Worm (Caenorhabditis elegans) whole organism, L4 larva: ENCODE data around the gene K08H10.10.
A peak's percentile ranks its signal among the peaks of the same experiment; 100 is the strongest.

ENCODE experiments used
- D1046.2 ChIP-seq: fragments of 200-800 bp; sonication (Bioruptor generic); IDR thresholded peaks from 2 replicates; pipeline ENCODE4 v1.3.6; 2022; ENCODE audit warnings: missing genetic modification characterization, missing compliant biosample characterization
- F10B5.3 ChIP-seq: sonication (generic microtip); optimal IDR thresholded peaks from 2 replicates; lab custom pipeline; 2016; ENCODE audit warnings: mild to moderate bottlenecking, missing genetic modification characterization, missing compliant biosample characterization
- F26F4.8 ChIP-seq: fragments of 200-800 bp; sonication (Bioruptor generic); conservative IDR thresholded peaks from 2 replicates; pipeline ENCODE4 v1.3.6; 2022; ENCODE audit warnings: missing genetic modification characterization, missing compliant biosample characterization
- F37D6.2 ChIP-seq: sonication (generic microtip); optimal IDR thresholded peaks from 2 replicates; lab custom pipeline; 2016; ENCODE audit warnings: mild to moderate bottlenecking, missing genetic modification characterization, missing compliant biosample characterization
- F49E8.2 ChIP-seq: sonication (generic microtip); optimal IDR thresholded peaks from 2 replicates; lab custom pipeline; 2016; ENCODE audit warnings: missing compliant biosample characterization, mild to moderate bottlenecking, missing genetic modification characterization, borderline replicate concordance
- R02D3.7 ChIP-seq: fragments of 150-350 bp; sonication (generic microtip); optimal IDR thresholded peaks from 3 replicates; lab custom pipeline; 2014; ENCODE audit warnings: missing biosample characterization, missing genetic modification characterization
- Y105C5A.15 ChIP-seq: fragments of 200-800 bp; sonication (Bioruptor generic); IDR thresholded peaks from 2 replicates; pipeline ENCODE4 v1.3.6; 2022; ENCODE audit warnings: missing genetic modification characterization, missing compliant biosample characterization
- Y48G9A.11 ChIP-seq: fragments of 200-800 bp; sonication (Bioruptor generic); IDR thresholded peaks from 2 replicates; pipeline ENCODE4 v1.3.6; 2022; ENCODE audit warnings: missing genetic modification reagents, missing genetic modification characterization, missing compliant biosample characterization
- ZK546.5 ChIP-seq, 2 experiments: sonication (generic microtip); optimal IDR thresholded peaks; 2 replicates each; lab custom pipeline; 2017; ENCODE audit warnings: missing biosample characterization in 2 of 2, missing genetic modification characterization in 2 of 2
- aha-1 ChIP-seq: fragments of 150-350 bp; peaks from one replicate; lab custom pipeline; 2014; ENCODE audit warnings: missing biosample characterization, missing genetic modification characterization
- ama-1 ChIP-seq: fragments of 150-350 bp; optimal IDR thresholded peaks from 2 replicates; lab custom pipeline; 2014; ENCODE audit warnings: inconsistent platforms, mixed read lengths
- cey-2 ChIP-seq: sonication (generic microtip); optimal IDR thresholded peaks from 3 replicates; lab custom pipeline; 2017; ENCODE audit warnings: missing genetic modification characterization, mild to moderate bottlenecking, missing compliant biosample characterization, antibody characterized with exemption, borderline replicate concordance; ENCODE audit not compliant: insufficient read depth
- daf-19 ChIP-seq: fragments of 200-800 bp; sonication (Bioruptor generic); conservative IDR thresholded peaks from 2 replicates; pipeline ENCODE4 v1.3.6; 2022; ENCODE audit warnings: missing genetic modification characterization, missing compliant biosample characterization
- dmd-8 ChIP-seq: fragments of 200-800 bp; sonication (Bioruptor generic); IDR thresholded peaks from 2 replicates; pipeline ENCODE4 v1.3.6; 2022; ENCODE audit warnings: missing genetic modification characterization, missing compliant biosample characterization
- duxl-1 ChIP-seq: sonication (generic microtip); optimal IDR thresholded peaks from 2 replicates; lab custom pipeline; 2016; ENCODE audit warnings: mild to moderate bottlenecking, missing genetic modification characterization, moderate library complexity, missing compliant biosample characterization; ENCODE audit not compliant: poor library complexity
- fos-1 ChIP-seq: fragments of 150-350 bp; optimal IDR thresholded peaks from 2 replicates; lab custom pipeline; 2014; ENCODE audit warnings: missing biosample characterization, missing genetic modification characterization
- gei-8 ChIP-seq: fragments of 200-800 bp; sonication (Bioruptor generic); optimal IDR thresholded peaks from 2 replicates; lab custom pipeline; 2018; ENCODE audit warnings: mild to moderate bottlenecking, missing genetic modification characterization, missing compliant biosample characterization
- hlh-11 ChIP-seq: fragments of 200-800 bp; sonication (Bioruptor generic); optimal IDR thresholded peaks from 2 replicates; lab custom pipeline; 2018; ENCODE audit warnings: mild to moderate bottlenecking, missing genetic modification characterization, missing compliant biosample characterization
- hmg-1.1 ChIP-seq: fragments of 200-800 bp; sonication (Bioruptor generic); IDR thresholded peaks from 2 replicates; pipeline ENCODE4 v1.3.6; 2022; ENCODE audit warnings: missing genetic modification reagents, missing genetic modification characterization, missing compliant biosample characterization
- lin-15B ChIP-seq: fragments of 150-350 bp; sonication (generic microtip); optimal IDR thresholded peaks from 3 replicates; lab custom pipeline; 2014; ENCODE audit warnings: missing biosample characterization, missing genetic modification characterization
- lin-38 ChIP-seq: fragments of 200-800 bp; sonication (Bioruptor generic); IDR thresholded peaks from 2 replicates; pipeline ENCODE4 v1.3.6; 2022; ENCODE audit warnings: missing genetic modification reagents, missing genetic modification characterization, missing compliant biosample characterization
- lin-39 ChIP-seq: fragments of 150-350 bp; optimal IDR thresholded peaks from 2 replicates; lab custom pipeline; 2014; ENCODE audit warnings: missing biosample characterization, missing genetic modification reagents, missing genetic modification characterization
- madf-9 ChIP-seq: fragments of 200-800 bp; sonication (Bioruptor generic); conservative IDR thresholded peaks from 2 replicates; pipeline ENCODE4 v1.3.6; 2022; ENCODE audit warnings: missing genetic modification reagents, missing genetic modification characterization, missing compliant biosample characterization
- mdl-1 ChIP-seq, 2 experiments: fragments of 150-350 bp in 1 of 2; sonication (generic microtip) in 1 of 2; optimal IDR thresholded peaks; 2 replicates each; lab custom pipeline; 2014 to 2017; ENCODE audit warnings: missing biosample characterization in 2 of 2, missing genetic modification characterization in 2 of 2
- mdt-29 ChIP-seq: fragments of 200-800 bp; sonication (Bioruptor generic); IDR thresholded peaks from 2 replicates; pipeline ENCODE4 v1.3.6; 2022; ENCODE audit warnings: missing genetic modification reagents, missing genetic modification characterization, missing compliant biosample characterization
- mep-1 ChIP-seq: fragments of 150-350 bp; sonication (generic microtip); optimal IDR thresholded peaks from 3 replicates; lab custom pipeline; 2014; ENCODE audit warnings: missing biosample characterization, missing genetic modification characterization
- mes-2 ChIP-seq: sonication (generic microtip); optimal IDR thresholded peaks from 2 replicates; lab custom pipeline; 2016; ENCODE audit warnings: missing genotype, mild to moderate bottlenecking, missing genetic modification characterization, missing compliant biosample characterization; ENCODE audit not compliant: poor library complexity, severe bottlenecking
- mxl-3 ChIP-seq: fragments of 200-800 bp; sonication (Bioruptor generic); optimal IDR thresholded peaks from 2 replicates; lab custom pipeline; 2018; ENCODE audit warnings: mild to moderate bottlenecking, missing genetic modification characterization, missing compliant biosample characterization
- nhr-111 ChIP-seq: fragments of 200-800 bp; sonication (Bioruptor generic); optimal IDR thresholded peaks from 2 replicates; lab custom pipeline; 2018; ENCODE audit warnings: mild to moderate bottlenecking, missing genetic modification characterization, missing compliant biosample characterization
- nhr-28 ChIP-seq: fragments of 150-350 bp; optimal IDR thresholded peaks from 2 replicates; lab custom pipeline; 2014; ENCODE audit warnings: missing biosample characterization, missing genetic modification characterization
- nhr-42 ChIP-seq: fragments of 200-800 bp; sonication (Bioruptor generic); IDR thresholded peaks from 2 replicates; pipeline ENCODE4 v1.3.6; 2022; ENCODE audit warnings: missing genetic modification characterization, missing compliant biosample characterization
- nhr-48 ChIP-seq: sonication (generic microtip); optimal IDR thresholded peaks from 2 replicates; lab custom pipeline; 2016; ENCODE audit warnings: mild to moderate bottlenecking, missing genetic modification characterization, missing compliant biosample characterization
- nhr-6 ChIP-seq: fragments of 150-350 bp; optimal IDR thresholded peaks from 2 replicates; lab custom pipeline; 2014; ENCODE audit warnings: missing biosample characterization, missing genetic modification characterization
- rbr-2 ChIP-seq: sonication (generic microtip); optimal IDR thresholded peaks from 2 replicates; lab custom pipeline; 2016; ENCODE audit warnings: missing genotype, missing genetic modification characterization, missing compliant biosample characterization
- set-16 ChIP-seq: fragments of 200-800 bp; sonication (Bioruptor generic); IDR thresholded peaks from 2 replicates; pipeline ENCODE4 v1.3.6; 2022; ENCODE audit warnings: missing genetic modification reagents, missing genetic modification characterization, missing compliant biosample characterization
- snpc-1.2 ChIP-seq: fragments of 200-800 bp; sonication (Bioruptor generic); IDR thresholded peaks from 2 replicates; pipeline ENCODE4 v1.3.6; 2022; ENCODE audit warnings: missing genetic modification reagents, missing genetic modification characterization, missing compliant biosample characterization
- spr-1 ChIP-seq: sonication (generic microtip); optimal IDR thresholded peaks from 2 replicates; lab custom pipeline; 2016; ENCODE audit warnings: mild to moderate bottlenecking, missing genetic modification characterization, missing compliant biosample characterization
- unc-39 ChIP-seq: sonication (generic microtip); optimal IDR thresholded peaks from 2 replicates; lab custom pipeline; 2017; ENCODE audit warnings: missing biosample characterization, missing genetic modification characterization
- unc-62 ChIP-seq, 3 experiments: fragments of 150-350 bp in 1 of 3; sonication (generic microtip); optimal IDR thresholded peaks in 2 of 3; peaks in 1 of 3; 1 replicate in 1 of 3; 2 replicates in 2 of 3; lab custom pipeline; 2014 to 2017; ENCODE audit warnings: missing biosample characterization in 3 of 3, missing genetic modification characterization in 3 of 3, missing genetic modification reagents in 3 of 3, missing genotype in 1 of 3
- zfp-3 ChIP-seq: fragments of 200-800 bp; sonication (Bioruptor generic); conservative IDR thresholded peaks from 2 replicates; pipeline ENCODE4 v1.3.6; 2022; ENCODE audit warnings: missing genetic modification reagents, missing genetic modification characterization, missing compliant biosample characterization

The K08H10.10 gene

DNA sequence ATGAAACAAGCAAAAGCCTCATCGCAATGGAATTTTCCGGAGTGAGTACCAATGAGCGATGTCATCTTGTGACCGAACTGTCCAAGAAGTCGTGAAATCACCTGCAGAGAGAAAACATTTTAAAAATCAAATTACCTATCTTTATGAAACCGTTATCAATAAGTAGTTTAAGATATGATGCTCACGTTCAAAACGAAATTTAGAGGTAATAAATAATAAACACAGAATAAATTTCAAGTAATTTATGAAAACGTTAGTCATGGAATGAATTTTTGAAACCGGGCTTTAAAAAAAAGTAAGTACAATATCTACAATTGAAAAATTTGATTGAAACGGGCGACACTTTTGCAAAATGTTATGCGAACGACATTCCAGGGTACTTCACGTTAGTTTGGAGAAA, 13.2 kb upstream of the K08H10.10 start, which contains the start of gene C27H6.8:
C27H6.8 (minus strand) TSS at position 101 of the 400 bp plus-strand sequence.
- no peak for TF ChIP-seq nhr-111 (GFP tag; lab: Kevin White, UChicago)
- no peak for TF ChIP-seq rbr-2 (tag; lab: Kevin White, UChicago)
- TF ChIP-seq snpc-1.2 = no peak
- TF ChIP-seq D1046.2 = no peak
- TF ChIP-seq F10B5.3 (tag; lab: Kevin White, UChicago) = no peak
- no peak for TF ChIP-seq fos-1 (tag; lab: Kevin White, UChicago)
- no peak for TF ChIP-seq nhr-42
- no peak for TF ChIP-seq gei-8
- no peak for TF ChIP-seq dmd-8
- TF ChIP-seq unc-39 (tag; lab: Kevin White, UChicago) = no peak
- TF ChIP-seq lin-15B (tag; lab: Kevin White, UChicago) = no peak
- TF ChIP-seq mdl-1 (tag; optimal IDR thresholded peaks at IDR 0.05; lab: Kevin White, UChicago) = no peak
- TF ChIP-seq daf-19 (GFP tag; lab: Robert Waterston, UW) = no peak
- no peak for TF ChIP-seq cey-2 (tag; lab: Kevin White, UChicago)
- no peak for TF ChIP-seq aha-1 (tag; lab: Kevin White, UChicago)
- no peak for TF ChIP-seq ama-1 (lab: Kevin White, UChicago)
- TF ChIP-seq F26F4.8 (GFP tag; lab: Robert Waterston, UW) = no peak
- no peak for TF ChIP-seq duxl-1 (tag; lab: Kevin White, UChicago)
- no peak for TF ChIP-seq mdt-29

DNA sequence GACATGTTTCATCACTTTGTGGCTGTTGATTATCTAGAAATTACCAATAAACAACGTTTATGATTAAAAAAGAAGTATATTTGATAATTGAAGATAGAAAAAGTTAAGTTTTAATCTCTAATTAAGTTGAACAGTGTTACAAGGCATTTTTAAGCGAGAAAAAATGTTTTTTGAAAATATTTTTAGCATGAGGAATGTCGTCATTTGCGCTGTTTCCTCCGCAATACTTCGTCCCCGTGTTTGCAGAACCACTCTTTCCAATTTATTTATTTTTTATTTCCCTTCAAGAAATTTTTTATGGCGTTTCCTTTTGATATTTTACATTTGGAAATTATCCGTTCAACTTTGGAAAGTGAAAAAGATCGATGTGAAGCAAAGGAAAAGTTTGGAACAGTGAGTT, 9.2 kb upstream of the K08H10.10 start, which contains the start of the genes rde-1 and trpp-6:
rde-1 (minus strand) TSS at position 33 of the 400 bp plus-strand sequence.
trpp-6 (plus strand) TSS at position 286 of the 400 bp plus-strand sequence.
- TF ChIP-seq nhr-28 (tag; lab: Kevin White, UChicago) = no peak
- no peak for TF ChIP-seq nhr-6 (tag; lab: Kevin White, UChicago)
- peak; percentile 70 for TF ChIP-seq aha-1 (tag; lab: Kevin White, UChicago)
- no peak for TF ChIP-seq hlh-11
- TF ChIP-seq zfp-3 = no peak
- TF ChIP-seq, all 104 proteins: peak for 1

DNA sequence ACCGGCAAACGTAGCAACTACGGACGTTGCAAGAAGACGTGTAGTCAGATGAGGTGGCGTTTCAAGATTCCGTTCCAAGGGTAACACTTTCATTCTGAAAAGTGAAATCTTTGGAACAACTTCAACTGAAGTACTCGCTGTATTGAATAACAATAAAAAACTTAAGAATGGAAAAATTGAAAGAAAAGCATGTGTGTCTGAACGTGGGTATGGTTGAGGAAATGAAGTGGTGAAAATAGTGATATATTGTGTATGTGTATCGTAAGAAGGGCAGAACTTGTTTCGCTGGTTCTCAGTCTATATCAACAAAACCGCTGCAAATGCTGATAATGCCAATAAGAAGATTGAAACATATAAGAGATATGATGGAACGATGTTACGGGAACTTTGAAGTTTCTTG, 5.1 kb upstream of the K08H10.10 start, which contains the start of gene K08H10.6:
K08H10.6 (minus strand) TSS at position 101 of the 400 bp plus-strand sequence.
- TF ChIP-seq mdt-29 (no peak), R02D3.7 (tag; lab: Kevin White, UChicago) (no peak), F37D6.2 (tag; lab: Kevin White, UChicago) (no peak), Y105C5A.15 (GFP tag; lab: Robert Waterston, UW) (no peak), mep-1 (no peak), madf-9 (GFP tag; lab: Robert Waterston, UW) (no peak), F49E8.2 (tag; lab: Kevin White, UChicago) (no peak), lin-39 (tag; lab: Kevin White, UChicago) (no peak), spr-1 (no peak), mes-2 (tag; lab: Kevin White, UChicago) (no peak), nhr-6 (tag; lab: Kevin White, UChicago) (no peak), Y48G9A.11 (GFP tag; lab: Robert Waterston, UW) (no peak), hmg-1.1 (GFP tag; lab: Robert Waterston, UW) (no peak), set-16 (GFP tag; lab: Robert Waterston, UW) (no peak)

DNA sequence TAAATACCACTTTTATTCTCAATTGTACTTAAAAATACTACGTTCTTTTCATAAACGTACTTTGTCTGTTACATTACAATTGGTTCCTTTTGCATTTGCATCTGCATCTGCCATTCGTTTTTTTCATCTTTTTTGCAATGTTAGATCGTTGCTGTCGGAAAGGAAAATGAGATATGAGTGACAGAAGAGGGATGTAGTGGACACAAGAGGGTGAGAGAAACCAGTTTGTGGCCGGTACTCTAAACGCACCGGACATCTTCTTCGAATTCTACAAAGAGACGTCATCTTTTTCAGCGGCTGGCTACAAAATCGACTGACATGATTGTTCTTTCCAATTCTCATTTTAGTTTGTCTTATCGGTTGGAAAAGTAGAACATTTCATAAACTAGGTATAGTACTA, 1.9 kb downstream of the K08H10.10 start:
- no peak for TF ChIP-seq ZK546.5 (tag; optimal IDR thresholded peaks at IDR 0.05; lab: Kevin White, UChicago)
- peak; percentile 17 for TF ChIP-seq mxl-3 (GFP tag; lab: Kevin White, UChicago)
- TF ChIP-seq aha-1 (tag; lab: Kevin White, UChicago) = peak; percentile 48
- peak in 1 of 2 experiments; percentile 41 for TF ChIP-seq mdl-1 (tag; optimal IDR thresholded peaks at IDR 0.05; lab: Kevin White, UChicago)
- TF ChIP-seq nhr-48 (tag; lab: Kevin White, UChicago) = peak; percentile 66
- TF ChIP-seq unc-62 (GFP tag; optimal IDR thresholded peaks at IDR 0.05 in 1 of 2; lab: Kevin White, UChicago) = peak in 1 of 2 experiments; percentile 98
- no peak for TF ChIP-seq unc-62 (tag; optimal IDR thresholded peaks at IDR 0.05; lab: Kevin White, UChicago)
- TF ChIP-seq nhr-28 (tag; lab: Kevin White, UChicago) = peak; percentile 89
- no peak for TF ChIP-seq lin-38 (GFP tag; lab: Robert Waterston, UW)
